Fruit fly (Drosophila melanogaster): ENCODE measurements around the gene CG12983.

DNA sequence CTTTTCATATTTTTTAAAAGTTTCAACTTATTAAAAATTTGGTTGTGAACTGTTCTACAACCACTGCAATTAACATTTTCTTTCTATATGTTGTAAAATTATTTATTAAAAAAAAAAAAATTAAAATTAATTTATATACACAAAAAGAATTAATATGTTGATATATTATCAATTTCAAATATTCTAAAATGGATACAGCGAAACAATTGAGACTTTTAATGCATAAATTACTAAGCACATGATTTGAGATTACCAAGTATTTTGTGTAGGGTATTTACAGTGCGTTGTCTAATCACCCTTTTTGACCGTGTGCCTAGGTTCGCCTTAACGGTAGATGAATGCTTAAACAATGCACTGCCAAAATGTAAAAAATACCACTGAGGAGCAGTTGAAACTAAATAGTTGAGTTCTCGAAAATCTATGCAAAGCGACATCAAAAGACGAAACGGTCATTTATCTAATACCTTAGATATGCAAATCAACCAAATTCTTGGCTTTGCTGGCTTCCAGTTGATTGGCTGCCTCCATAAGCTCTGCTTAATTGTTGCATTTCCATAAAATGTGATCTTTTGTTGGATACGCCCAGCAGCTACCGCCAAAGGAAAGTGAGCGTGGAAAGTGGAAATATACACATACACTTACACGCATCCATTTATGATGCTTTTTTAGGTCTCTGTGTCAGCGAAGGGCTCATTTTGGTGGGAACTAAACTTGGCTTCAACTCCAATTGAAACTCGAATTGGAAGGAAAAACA lies 10.6 kb upstream of the CG12983 start:
- TF ChIP-seq CG8478 (optimal IDR thresholded peaks at IDR 0.05) (no peak), CTCF (optimal IDR thresholded peaks at IDR 0.05) (no peak)
